Fruit fly (Drosophila melanogaster): Measurements from ENCODE around the gene CG43094.
A peak's percentile ranks its signal among the peaks of the same experiment; 100 is the strongest.

Gene CG43094

DNA sequence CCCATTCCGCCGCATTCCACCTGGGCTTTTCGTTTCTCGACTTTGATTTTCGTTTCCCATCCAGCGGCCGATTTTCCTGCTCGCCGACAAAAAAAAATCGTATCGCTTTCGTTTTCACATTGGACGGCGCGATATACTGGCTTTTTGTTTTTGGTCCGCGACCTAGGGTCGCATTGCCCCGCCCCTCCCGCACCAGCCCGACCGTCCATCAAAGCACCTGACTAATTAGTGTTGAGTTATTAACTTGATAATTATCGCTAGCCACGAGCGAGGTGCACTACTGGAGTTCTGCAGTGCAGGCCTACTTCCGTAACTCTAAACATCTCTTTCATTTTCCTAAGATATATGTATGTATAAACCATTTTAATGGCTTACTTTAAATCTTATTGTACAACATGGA is 19.1 kb downstream of the CG43094 start:
- TF ChIP-seq psq (GFP tag; optimal IDR thresholded peaks at IDR 0.05) (no peak), dl (GFP tag; optimal IDR thresholded peaks at IDR 0.05; ENCODE audit: insufficient read depth in 1 of 2, partially characterized antibody in 2 of 2) (no peak), Sp1 (GFP tag; optimal IDR thresholded peaks at IDR 0.05) (no peak), sage (GFP tag; optimal IDR thresholded peaks at IDR 0.05) (no peak), Hnf4 (GFP tag; optimal IDR thresholded peaks at IDR 0.05) (no peak), dmrt93B (GFP tag; optimal IDR thresholded peaks at IDR 0.05) (no peak), tai (GFP tag; optimal IDR thresholded peaks at IDR 0.05) (no peak), Myc (optimal IDR thresholded peaks at IDR 0.05) (no peak), Dif (GFP tag; optimal IDR thresholded peaks at IDR 0.05; ENCODE audit: partially characterized antibody) (no peak)

DNA sequence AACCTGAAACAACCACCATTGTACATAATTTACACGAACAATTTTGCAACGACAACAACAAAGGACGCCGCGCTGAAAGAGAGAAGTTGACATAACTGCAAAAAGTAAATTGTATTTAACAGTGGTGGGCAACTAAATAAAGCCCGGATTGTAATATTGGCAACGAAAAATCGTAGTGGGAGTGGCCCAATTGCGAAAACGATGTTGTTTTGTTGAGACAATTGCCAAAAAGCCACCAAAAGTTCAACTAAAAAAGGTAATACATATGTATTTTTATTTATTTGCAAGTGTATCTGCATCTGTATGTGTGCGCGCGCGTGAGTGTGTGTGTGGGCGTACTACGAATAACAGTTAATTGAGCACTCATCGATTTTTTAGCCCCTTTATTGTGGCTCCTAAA is 19.7 kb downstream of the CG43094 start:
- TF ChIP-seq ey (GFP tag; optimal IDR thresholded peaks at IDR 0.05) = peak; percentile 5
- TF ChIP-seq rgr (GFP tag; optimal IDR thresholded peaks at IDR 0.05) = peak; percentile 11
- TF ChIP-seq Abd-B (GFP tag; optimal IDR thresholded peaks at IDR 0.05) = no peak
- TF ChIP-seq N (GFP tag; optimal IDR thresholded peaks at IDR 0.05) = peak; percentile 6

DNA sequence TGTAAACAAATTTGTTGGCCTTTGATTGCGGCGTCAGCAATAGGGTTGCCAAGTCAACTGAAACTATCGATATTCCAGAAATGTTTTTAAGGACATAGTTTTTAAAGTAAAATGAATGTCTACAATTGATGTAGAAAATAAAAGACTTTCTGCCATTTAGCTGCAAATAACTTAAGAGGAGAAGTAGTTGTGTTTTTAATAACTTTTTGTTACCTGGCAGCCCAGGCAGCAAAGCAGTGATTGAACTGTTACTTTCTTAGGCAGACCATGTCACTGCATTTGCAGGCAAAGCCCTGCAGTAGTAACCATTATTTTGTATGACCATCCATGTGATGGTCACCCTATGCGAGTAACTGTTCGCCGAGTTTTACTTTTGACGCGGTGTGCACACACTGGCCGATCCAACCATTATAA is 20.2 kb downstream of the CG43094 start, which contains the start of the genes rumi, CG7029 and Usp12-46:
Gene rumi (minus strand): TSS at position 64 of the 414 bp plus-strand sequence.
Gene CG7029 (plus strand): TSS at position 368 of the 414 bp plus-strand sequence.
Gene Usp12-46 (plus strand): TSS at position 368 of the 414 bp plus-strand sequence.
- peak; percentile 65 for TF ChIP-seq OdsH (GFP tag; optimal IDR thresholded peaks at IDR 0.05)
- no peak for TF ChIP-seq Rel (GFP tag; optimal IDR thresholded peaks at IDR 0.05)
- TF ChIP-seq Rel (tag; optimal IDR thresholded peaks at IDR 0.05) = peak; percentile 56
- TF ChIP-seq br (GFP tag; optimal IDR thresholded peaks at IDR 0.05) = peak; percentile 85
- TF ChIP-seq CrebA (GFP tag; optimal IDR thresholded peaks at IDR 0.05; ENCODE audit: borderline replicate concordance) = no peak
- no peak for TF ChIP-seq Jra (GFP tag; optimal IDR thresholded peaks at IDR 0.05)
- peak; percentile 59 to 90 for TF ChIP-seq foxo (GFP tag; optimal IDR thresholded peaks at IDR 0.05)
- TF ChIP-seq Hr78 (GFP tag; optimal IDR thresholded peaks at IDR 0.05) = no peak
- TF ChIP-seq Myc (optimal IDR thresholded peaks at IDR 0.05) = no peak
- TF ChIP-seq lola (GFP tag; optimal IDR thresholded peaks at IDR 0.05) = no peak
- TF ChIP-seq jim (GFP tag; optimal IDR thresholded peaks at IDR 0.05) = no peak
- TF ChIP-seq Vsx2 (GFP tag; optimal IDR thresholded peaks at IDR 0.05; ENCODE audit: partially characterized antibody) = no peak
- TF ChIP-seq ey (GFP tag; optimal IDR thresholded peaks at IDR 0.05) = peak; percentile 86
- TF ChIP-seq sage (GFP tag; optimal IDR thresholded peaks at IDR 0.05) = no peak
- no peak for TF ChIP-seq dsf (GFP tag; optimal IDR thresholded peaks at IDR 0.05; ENCODE audit: borderline replicate concordance)
- TF ChIP-seq Hr83 (GFP tag; optimal IDR thresholded peaks at IDR 0.05; ENCODE audit: poor library complexity, severe bottlenecking) = peak; percentile 82
- peak; percentile 86 for TF ChIP-seq fru (GFP tag; optimal IDR thresholded peaks at IDR 0.05)
- TF ChIP-seq Dfd (GFP tag; optimal IDR thresholded peaks at IDR 0.05) = no peak
- TF ChIP-seq woc (GFP tag; optimal IDR thresholded peaks at IDR 0.05) = no peak
- peak; percentile 49 for TF ChIP-seq GATAd (GFP tag; optimal IDR thresholded peaks at IDR 0.05)
- TF ChIP-seq Hnf4 (GFP tag; optimal IDR thresholded peaks at IDR 0.05) = no peak
- TF ChIP-seq psq (GFP tag; optimal IDR thresholded peaks at IDR 0.05) = peak; percentile 64
- TF ChIP-seq HLH106 (tag; optimal IDR thresholded peaks at IDR 0.05) = peak; percentile 86
- TF ChIP-seq N (GFP tag; optimal IDR thresholded peaks at IDR 0.05) = no peak
- TF ChIP-seq CG9705 (GFP tag; optimal IDR thresholded peaks at IDR 0.05) = peak; percentile 78
- TF ChIP-seq Mio (GFP tag; optimal IDR thresholded peaks at IDR 0.05) = no peak
- TF ChIP-seq dl (GFP tag; optimal IDR thresholded peaks at IDR 0.05; ENCODE audit: insufficient read depth in 1 of 2, partially characterized antibody in 2 of 2) = no peak
- TF ChIP-seq tai (GFP tag; optimal IDR thresholded peaks at IDR 0.05) = no peak
- no peak for TF ChIP-seq dmrt93B (GFP tag; optimal IDR thresholded peaks at IDR 0.05)
- TF ChIP-seq Abd-B (GFP tag; optimal IDR thresholded peaks at IDR 0.05) = no peak
- peak; percentile 8 for TF ChIP-seq h (GFP tag; optimal IDR thresholded peaks at IDR 0.05)
- TF ChIP-seq usp (GFP tag; optimal IDR thresholded peaks at IDR 0.05) = no peak
- TF ChIP-seq sv (GFP tag; optimal IDR thresholded peaks at IDR 0.05) = peak; percentile 69
- TF ChIP-seq Dif (GFP tag; optimal IDR thresholded peaks at IDR 0.05; ENCODE audit: partially characterized antibody) = no peak
- no peak for TF ChIP-seq CG32264 (GFP tag; optimal IDR thresholded peaks at IDR 0.05)
- peak; percentile 83 for TF ChIP-seq Sp1 (GFP tag; optimal IDR thresholded peaks at IDR 0.05)
- TF ChIP-seq brk (GFP tag; optimal IDR thresholded peaks at IDR 0.05) = no peak
- TF ChIP-seq rgr (GFP tag; optimal IDR thresholded peaks at IDR 0.05) = peak; percentile 89
- no peak for TF ChIP-seq pan (optimal IDR thresholded peaks at IDR 0.05)
